Worm (Caenorhabditis elegans): Measurements from ENCODE around the gene C43G2.3.

Gene C43G2.3

DNA sequence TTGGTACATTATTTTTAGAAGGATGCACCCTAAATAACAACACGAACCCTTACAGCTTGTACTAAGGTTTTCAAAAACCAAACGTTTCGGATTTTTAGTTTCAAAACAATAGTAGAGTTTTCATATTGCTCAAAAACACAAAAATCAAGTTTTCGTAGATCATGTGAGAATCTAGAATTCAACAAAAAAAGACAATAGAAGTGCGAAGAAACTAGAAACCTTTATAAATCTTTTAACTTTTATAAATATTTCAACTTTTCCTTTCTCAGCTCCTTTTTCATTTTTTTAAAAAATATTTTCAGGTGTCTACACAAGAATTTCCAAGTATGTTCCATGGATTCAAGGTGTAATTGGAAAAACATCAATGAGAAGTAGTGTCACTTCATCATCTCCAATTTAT lies 17.6 kb upstream of the C43G2.3 start, which contains the start of gene best-9:
Gene best-9 (plus strand): TSS at position 301 of the 400 bp plus-strand sequence.
- TF ChIP-seq ama-1 (optimal IDR thresholded peaks at IDR 0.05), result no peak
- no peak for TF ChIP-seq zag-1 (tag; optimal IDR thresholded peaks at IDR 0.05)
- no peak for TF ChIP-seq lin-39 (tag; optimal IDR thresholded peaks at IDR 0.05)
- no peak for TF ChIP-seq nhr-11 (tag; optimal IDR thresholded peaks at IDR 0.05)
- TF ChIP-seq dmd-4 (tag; optimal IDR thresholded peaks at IDR 0.05), result no peak
- TF ChIP-seq skn-1 (tag; optimal IDR thresholded peaks at IDR 0.05), result no peak
- TF ChIP-seq nhr-6 (tag; optimal IDR thresholded peaks at IDR 0.05), result no peak
- TF ChIP-seq ceh-82 (tag; optimal IDR thresholded peaks at IDR 0.05), result no peak

DNA sequence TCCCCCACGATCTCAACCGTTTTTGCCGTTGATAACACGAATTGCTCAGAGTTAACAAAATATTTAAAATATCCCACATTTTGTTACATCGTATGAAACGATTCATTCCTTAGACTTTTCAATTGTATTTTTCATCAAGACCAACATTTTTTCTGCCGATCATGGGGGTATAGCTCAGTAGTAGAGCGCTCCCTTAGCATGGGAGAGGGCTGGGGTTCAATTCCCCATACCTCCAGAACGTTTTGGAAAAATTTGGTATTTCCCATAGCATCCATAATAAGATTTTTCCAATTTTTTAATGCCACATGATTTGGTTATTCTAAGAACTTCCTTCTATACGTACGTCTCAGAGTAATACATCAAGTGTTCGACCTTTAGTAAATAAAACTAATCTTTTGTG lies 16.0 kb upstream of the C43G2.3 start:
- TF ChIP-seq lin-11 (tag; optimal IDR thresholded peaks at IDR 0.05), result no peak
- no peak for TF ChIP-seq gmeb-1 (tag; optimal IDR thresholded peaks at IDR 0.05)
- TF ChIP-seq nhr-77 (tag; optimal IDR thresholded peaks at IDR 0.05), result no peak
- TF ChIP-seq unc-39 (tag; optimal IDR thresholded peaks at IDR 0.05), result no peak
- no peak for TF ChIP-seq crh-2 (tag; optimal IDR thresholded peaks at IDR 0.05)
- TF ChIP-seq nhr-10 (tag; optimal IDR thresholded peaks at IDR 0.05), result no peak
- TF ChIP-seq ceh-16 (tag; optimal IDR thresholded peaks at IDR 0.05), result no peak
- no peak for TF ChIP-seq elt-1 (tag; optimal IDR thresholded peaks at IDR 0.05)
- no peak for TF ChIP-seq ztf-11 (tag; optimal IDR thresholded peaks at IDR 0.05)
- TF ChIP-seq sma-9 (GFP tag; optimal IDR thresholded peaks at IDR 0.05), result no peak
- TF ChIP-seq sma-9 (tag; optimal IDR thresholded peaks at IDR 0.05), result no peak
- TF ChIP-seq lin-39 (tag; optimal IDR thresholded peaks at IDR 0.05), result no peak
- no peak for TF ChIP-seq unc-62 (GFP tag; optimal IDR thresholded peaks at IDR 0.05)
- no peak for TF ChIP-seq elt-3 (tag; optimal IDR thresholded peaks at IDR 0.05)
- no peak for TF ChIP-seq dmd-4 (tag; optimal IDR thresholded peaks at IDR 0.05)
- no peak for TF ChIP-seq nhr-21 (tag; optimal IDR thresholded peaks at IDR 0.05)
- no peak for TF ChIP-seq C34F6.9 (tag; optimal IDR thresholded peaks at IDR 0.05)
- no peak for TF ChIP-seq aly-2 (tag; optimal IDR thresholded peaks at IDR 0.05)
- TF ChIP-seq nhr-237 (tag; optimal IDR thresholded peaks at IDR 0.05), result no peak

DNA sequence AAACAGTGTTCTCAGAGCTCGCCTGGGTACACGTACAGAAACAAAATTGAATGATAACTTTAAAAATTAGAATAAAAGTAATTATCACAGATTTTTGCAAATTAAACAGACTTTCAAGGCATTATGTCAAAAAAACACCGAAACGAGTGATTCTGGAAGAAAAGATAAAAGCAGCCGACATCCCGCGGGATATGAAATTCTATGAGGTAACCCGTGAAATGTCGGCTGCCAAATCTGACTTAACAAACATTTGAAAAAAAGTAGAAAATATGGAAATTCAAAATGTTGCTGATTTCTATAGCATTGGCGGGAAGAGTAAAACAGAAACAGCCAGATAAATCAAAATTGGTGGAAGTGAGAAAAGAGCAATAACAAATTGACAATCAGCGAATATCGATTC lies 12.4 kb upstream of the C43G2.3 start:
- TF ChIP-seq zag-1 (tag; optimal IDR thresholded peaks at IDR 0.05), result no peak
- no peak for TF ChIP-seq ztf-1 (GFP tag; conservative IDR thresholded peaks at IDR 0.05)
- no peak for TF ChIP-seq ztf-11 (tag; optimal IDR thresholded peaks at IDR 0.05)
- no peak for TF ChIP-seq alr-1 (tag; optimal IDR thresholded peaks at IDR 0.05)
- no peak for TF ChIP-seq unc-62 (GFP tag; optimal IDR thresholded peaks at IDR 0.05)
- no peak for TF ChIP-seq lin-11 (tag; optimal IDR thresholded peaks at IDR 0.05)
- no peak for TF ChIP-seq peb-1 (tag; optimal IDR thresholded peaks at IDR 0.05)
- no peak for TF ChIP-seq blmp-1 (tag; optimal IDR thresholded peaks at IDR 0.05; ENCODE audit: insufficient read depth)

DNA sequence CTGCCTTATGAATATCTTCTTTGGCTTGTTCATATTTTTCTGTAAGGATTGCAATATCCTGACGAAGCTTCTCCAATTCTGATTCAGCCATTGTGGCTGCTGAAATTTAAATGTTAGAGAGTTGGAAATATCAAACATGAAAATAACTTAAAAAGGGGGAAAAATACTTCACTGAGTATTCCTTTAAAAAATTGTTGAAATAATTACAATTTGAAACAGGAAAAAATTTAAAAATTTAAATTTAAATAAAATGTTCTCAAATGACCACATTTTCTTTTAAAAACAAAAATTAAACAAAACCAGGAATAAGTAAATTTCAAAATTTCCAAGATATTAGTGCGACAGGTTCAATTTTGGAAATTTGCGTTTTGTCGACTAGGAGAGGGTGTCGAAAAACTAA lies 5.8 kb upstream of the C43G2.3 start, which contains the start of gene bicd-1:
Gene bicd-1 (minus strand): TSS at position 101 of the 400 bp plus-strand sequence.
- no peak for TF ChIP-seq crh-2 (tag; optimal IDR thresholded peaks at IDR 0.05)
- no peak for TF ChIP-seq mab-5 (tag; optimal IDR thresholded peaks at IDR 0.05)
- no peak for TF ChIP-seq nhr-23 (tag; optimal IDR thresholded peaks at IDR 0.05)
- TF ChIP-seq nhr-129 (tag; optimal IDR thresholded peaks at IDR 0.05), result no peak
- TF ChIP-seq ztf-11 (tag; optimal IDR thresholded peaks at IDR 0.05), result no peak
- TF ChIP-seq lin-39 (tag; optimal IDR thresholded peaks at IDR 0.05), result no peak
- no peak for TF ChIP-seq elt-3 (tag; optimal IDR thresholded peaks at IDR 0.05)
- no peak for TF ChIP-seq ztf-1 (GFP tag; conservative IDR thresholded peaks at IDR 0.05)
- TF ChIP-seq nhr-11 (tag; optimal IDR thresholded peaks at IDR 0.05), result no peak
- TF ChIP-seq sma-9 (GFP tag; optimal IDR thresholded peaks at IDR 0.05), result no peak
- no peak for TF ChIP-seq sma-9 (tag; optimal IDR thresholded peaks at IDR 0.05)
- TF ChIP-seq ztf-4 (tag; optimal IDR thresholded peaks at IDR 0.05), result no peak
- no peak for TF ChIP-seq nhr-25 (tag; optimal IDR thresholded peaks at IDR 0.05)
- no peak for TF ChIP-seq nhr-6 (tag; optimal IDR thresholded peaks at IDR 0.05)
- TF ChIP-seq fos-1 (tag; optimal IDR thresholded peaks at IDR 0.05), result no peak
- TF ChIP-seq nhr-237 (tag; optimal IDR thresholded peaks at IDR 0.05), result no peak
- no peak for TF ChIP-seq alr-1 (tag; optimal IDR thresholded peaks at IDR 0.05)
- TF ChIP-seq sem-4 (tag; optimal IDR thresholded peaks at IDR 0.05), result no peak
- TF ChIP-seq nhr-77 (tag; optimal IDR thresholded peaks at IDR 0.05), result no peak
- TF ChIP-seq Y55F3AM.14 (GFP tag; optimal IDR thresholded peaks at IDR 0.05), result no peak
- no peak for TF ChIP-seq egl-27 (tag; optimal IDR thresholded peaks at IDR 0.05)
